Worm (Caenorhabditis elegans) whole organism, L2 larva: ENCODE measurements around the gene gpcp-2.

Experiments used
- C34F6.9 ChIP-seq: fragments of 150-350 bp; optimal IDR thresholded peaks from 2 replicates; lab custom pipeline; 2014; ENCODE audit warnings: missing biosample characterization, missing genetic modification characterization
- F13H6.1 ChIP-seq: sonication (generic microtip); optimal IDR thresholded peaks from 2 replicates; lab custom pipeline; 2016; ENCODE audit warnings: missing genetic modification characterization, missing compliant biosample characterization
- R02D3.7 ChIP-seq: fragments of 150-350 bp; optimal IDR thresholded peaks from 2 replicates; lab custom pipeline; 2014; ENCODE audit warnings: missing biosample characterization, missing genetic modification characterization
- Y55F3AM.14 ChIP-seq: fragments of 200-800 bp; sonication (Bioruptor generic); optimal IDR thresholded peaks from 2 replicates; lab custom pipeline; 2018; ENCODE audit warnings: mild to moderate bottlenecking, missing genetic modification characterization, missing compliant biosample characterization
- ZK546.5 ChIP-seq: sonication (generic microtip); optimal IDR thresholded peaks from 2 replicates; lab custom pipeline; 2017; ENCODE audit warnings: missing biosample characterization, missing genetic modification characterization
- aly-2 ChIP-seq: fragments of 150-350 bp; optimal IDR thresholded peaks from 2 replicates; lab custom pipeline; 2014; ENCODE audit warnings: missing biosample characterization, missing genetic modification characterization
- ama-1 ChIP-seq: fragments of 150-350 bp; optimal IDR thresholded peaks from 2 replicates; lab custom pipeline; 2018; ENCODE audit warnings: inconsistent platforms
- blmp-1 ChIP-seq: sonication (generic microtip); optimal IDR thresholded peaks from 2 replicates; lab custom pipeline; 2017; ENCODE audit warnings: missing genetic modification characterization, mild to moderate bottlenecking, missing compliant biosample characterization, antibody characterized with exemption, moderate library complexity; ENCODE audit not compliant: insufficient read depth
- crh-2 ChIP-seq: sonication (generic microtip); optimal IDR thresholded peaks from 2 replicates; lab custom pipeline; 2017; ENCODE audit warnings: missing biosample characterization, missing genetic modification characterization
- dmd-4 ChIP-seq: sonication (generic microtip); optimal IDR thresholded peaks from 2 replicates; lab custom pipeline; 2017; ENCODE audit warnings: missing biosample characterization, missing genetic modification characterization
- elt-1 ChIP-seq: fragments of 150-350 bp; optimal IDR thresholded peaks from 2 replicates; lab custom pipeline; 2014; ENCODE audit warnings: missing biosample characterization, missing genetic modification characterization
- elt-3 ChIP-seq: sonication (generic microtip); optimal IDR thresholded peaks from 2 replicates; lab custom pipeline; 2017; ENCODE audit warnings: missing biosample characterization, missing genetic modification characterization
- fos-1 ChIP-seq: fragments of 150-350 bp; optimal IDR thresholded peaks from 2 replicates; lab custom pipeline; 2014; ENCODE audit warnings: missing biosample characterization, missing genetic modification characterization
- gmeb-1 ChIP-seq: fragments of 150-350 bp; optimal IDR thresholded peaks from 2 replicates; lab custom pipeline; 2014; ENCODE audit warnings: missing biosample characterization, missing genetic modification characterization
- lin-13 ChIP-seq: fragments of 150-350 bp; optimal IDR thresholded peaks from 2 replicates; lab custom pipeline; 2014; ENCODE audit warnings: missing biosample characterization, missing genetic modification reagents, missing genetic modification characterization
- lin-39 ChIP-seq: fragments of 150-350 bp; optimal IDR thresholded peaks from 2 replicates; lab custom pipeline; 2014; ENCODE audit warnings: missing biosample characterization, missing genetic modification reagents, missing genetic modification characterization
- mbf-1 ChIP-seq: sonication (generic microtip); optimal IDR thresholded peaks from 2 replicates; lab custom pipeline; 2017; ENCODE audit warnings: missing biosample characterization, missing genetic modification characterization
- nhr-10 ChIP-seq: sonication (generic microtip); optimal IDR thresholded peaks from 2 replicates; lab custom pipeline; 2017; ENCODE audit warnings: missing biosample characterization, missing genetic modification characterization
- nhr-12 ChIP-seq: fragments of 150-350 bp; optimal IDR thresholded peaks from 2 replicates; lab custom pipeline; 2014; ENCODE audit warnings: missing biosample characterization, missing genetic modification characterization
- nhr-129 ChIP-seq: fragments of 150-350 bp; optimal IDR thresholded peaks from 2 replicates; lab custom pipeline; 2014; ENCODE audit warnings: missing biosample characterization, missing genetic modification characterization
- nhr-21 ChIP-seq: fragments of 150-350 bp; optimal IDR thresholded peaks from 2 replicates; lab custom pipeline; 2014; ENCODE audit warnings: missing biosample characterization, missing genetic modification characterization
- nhr-237 ChIP-seq: fragments of 150-350 bp; optimal IDR thresholded peaks from 2 replicates; lab custom pipeline; 2014; ENCODE audit warnings: missing biosample characterization, missing genetic modification characterization
- nhr-25 ChIP-seq: fragments of 150-350 bp; sonication (generic microtip); optimal IDR thresholded peaks from 3 replicates; lab custom pipeline; 2014; ENCODE audit warnings: missing biosample characterization, missing genetic modification characterization
- nhr-6 ChIP-seq: fragments of 150-350 bp; optimal IDR thresholded peaks from 2 replicates; lab custom pipeline; 2014; ENCODE audit warnings: missing biosample characterization, missing genetic modification characterization
- nhr-77 ChIP-seq: fragments of 150-350 bp; optimal IDR thresholded peaks from 2 replicates; lab custom pipeline; 2014; ENCODE audit warnings: missing biosample characterization, missing genetic modification characterization
- peb-1 ChIP-seq: fragments of 150-350 bp; optimal IDR thresholded peaks from 2 replicates; lab custom pipeline; 2014; ENCODE audit warnings: missing biosample characterization, missing genetic modification characterization
- skn-1 ChIP-seq: sonication (generic microtip); optimal IDR thresholded peaks from 2 replicates; lab custom pipeline; 2017; ENCODE audit warnings: missing biosample characterization, missing genetic modification characterization
- sma-3 ChIP-seq: sonication (generic microtip); optimal IDR thresholded peaks from 2 replicates; lab custom pipeline; 2016; ENCODE audit warnings: missing genetic modification reagents, missing genetic modification characterization, missing compliant biosample characterization
- sma-9 ChIP-seq, 2 experiments: fragments of 150-350 bp in 1 of 2; sonication (generic microtip) in 1 of 2; optimal IDR thresholded peaks; 2 replicates each; lab custom pipeline; 2014 to 2016; ENCODE audit warnings: missing genetic modification characterization in 2 of 2, mild to moderate bottlenecking in 1 of 2, missing biosample characterization in 1 of 2, missing compliant biosample characterization in 1 of 2, missing genetic modification reagents in 1 of 2, moderate library complexity in 1 of 2
- snpc-4 ChIP-seq: fragments of 150-350 bp; optimal IDR thresholded peaks from 2 replicates; lab custom pipeline; 2014; ENCODE audit warnings: missing biosample characterization, missing genetic modification characterization
- unc-39 ChIP-seq: fragments of 150-350 bp; optimal IDR thresholded peaks from 2 replicates; lab custom pipeline; 2014; ENCODE audit warnings: missing biosample characterization, missing genetic modification characterization
- unc-62 ChIP-seq: fragments of 150-350 bp; optimal IDR thresholded peaks from 2 replicates; lab custom pipeline; 2014; ENCODE audit warnings: missing biosample characterization, missing genetic modification reagents, missing genetic modification characterization
- ztf-1 ChIP-seq: fragments of 200-800 bp; sonication (Bioruptor generic); conservative IDR thresholded peaks from 2 replicates; pipeline ENCODE4 v1.3.6; 2022; ENCODE audit warnings: missing genetic modification characterization, missing compliant biosample characterization
- ztf-4 ChIP-seq: fragments of 150-350 bp; optimal IDR thresholded peaks from 2 replicates; lab custom pipeline; 2014; ENCODE audit warnings: missing biosample characterization, missing genetic modification characterization

Gene gpcp-2

DNA sequence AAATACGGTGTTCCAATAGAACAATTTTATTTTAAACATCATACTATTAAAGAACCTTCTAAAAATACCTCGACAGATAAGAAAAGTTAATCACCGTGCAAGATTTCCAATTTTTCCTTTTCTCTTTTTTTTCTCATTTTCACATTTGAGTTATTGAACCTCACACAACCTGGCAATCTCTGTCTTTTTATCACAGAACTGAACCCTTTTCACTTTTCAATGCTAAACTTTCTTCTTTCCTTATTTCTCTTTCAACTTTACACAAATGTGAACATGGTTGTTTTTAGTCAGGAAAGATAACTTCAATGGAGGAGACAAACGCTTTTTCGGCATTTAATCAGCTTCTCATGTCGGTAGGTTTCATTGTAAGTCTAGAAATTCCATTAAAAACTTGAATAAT lies 20.3 kb downstream of the gpcp-2 start, which contains the start of gene T05H10.4:
T05H10.4 (plus strand) TSS at position 301 of the 400 bp plus-strand sequence.
- no peak for TF ChIP-seq nhr-237
- TF ChIP-seq ztf-4 (tag; lab: Kevin White, UChicago), result no peak
- no peak for TF ChIP-seq unc-62 (GFP tag; lab: Kevin White, UChicago)
- TF ChIP-seq ama-1, result no peak
- TF ChIP-seq ZK546.5 (tag; lab: Kevin White, UChicago), result no peak
- no peak for TF ChIP-seq nhr-12 (tag; lab: Kevin White, UChicago)
- TF ChIP-seq aly-2, result no peak
- TF ChIP-seq snpc-4 (tag; lab: Kevin White, UChicago), result no peak
- TF ChIP-seq dmd-4 (tag; lab: Kevin White, UChicago), result no peak

DNA sequence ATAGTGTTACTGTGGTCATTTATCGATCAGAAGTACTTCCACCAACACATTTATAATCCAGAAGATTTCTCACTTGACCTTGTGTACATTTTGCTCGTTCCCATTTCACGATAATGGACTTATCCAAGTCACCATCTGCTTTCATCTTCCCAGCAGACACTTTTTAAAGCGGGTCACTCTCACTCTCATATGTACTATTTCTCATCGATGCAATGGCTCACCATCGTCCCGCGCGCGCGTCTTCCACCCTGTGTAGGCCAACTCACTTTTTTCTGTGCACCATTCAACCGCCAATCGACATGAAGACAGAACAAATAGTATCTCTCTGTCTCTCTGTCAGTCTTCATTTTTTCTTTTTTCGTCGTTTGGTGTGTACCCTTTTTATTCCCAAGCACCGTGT lies 21.0 kb downstream of the gpcp-2 start:
- TF ChIP-seq fos-1 (tag; lab: Kevin White, UChicago), result no peak
- no peak for TF ChIP-seq ztf-4 (tag; lab: Kevin White, UChicago)
- TF ChIP-seq ama-1, result no peak
- no peak for TF ChIP-seq unc-39 (tag; lab: Kevin White, UChicago)
- TF ChIP-seq peb-1, result no peak
- TF ChIP-seq elt-1 (tag; lab: Kevin White, UChicago), result no peak
- no peak for TF ChIP-seq crh-2
- no peak for TF ChIP-seq nhr-6
- no peak for TF ChIP-seq lin-39 (tag; lab: Kevin White, UChicago)
- no peak for TF ChIP-seq lin-13 (GFP tag; lab: Kevin White, UChicago)
- no peak for TF ChIP-seq nhr-21 (tag; lab: Kevin White, UChicago)
- no peak for TF ChIP-seq mbf-1 (tag; lab: Kevin White, UChicago)
- no peak for TF ChIP-seq R02D3.7
- TF ChIP-seq ztf-1 (GFP tag; lab: Robert Waterston, UW), result no peak
- TF ChIP-seq blmp-1 (tag; lab: Kevin White, UChicago), result no peak
- no peak for TF ChIP-seq dmd-4 (tag; lab: Kevin White, UChicago)

DNA sequence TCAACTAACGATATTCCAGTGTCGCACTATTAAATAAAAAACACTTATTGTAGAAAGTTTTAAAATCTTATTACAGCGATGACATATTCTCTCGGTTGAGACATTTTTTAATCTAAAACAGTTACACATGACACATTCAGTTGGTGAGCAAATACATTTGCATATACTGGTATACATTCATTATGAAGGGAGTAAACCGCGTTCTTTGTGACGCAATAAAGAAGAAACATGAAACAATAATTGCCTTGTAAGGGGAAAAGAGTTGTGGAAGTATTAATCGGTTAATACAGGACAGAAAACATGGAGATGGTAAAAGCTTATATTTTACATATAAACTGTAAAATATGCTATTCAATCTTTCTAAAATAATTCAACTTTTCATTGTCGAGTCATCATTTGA lies 21.8 kb downstream of the gpcp-2 start:
- TF ChIP-seq lin-39 (tag; lab: Kevin White, UChicago), result no peak
- TF ChIP-seq C34F6.9 (tag; lab: Kevin White, UChicago), result no peak
- TF ChIP-seq R02D3.7, result no peak
- TF ChIP-seq sma-9 (GFP tag; optimal IDR thresholded peaks at IDR 0.05; lab: Kevin White, UChicago), result no peak
- TF ChIP-seq sma-9 (tag; optimal IDR thresholded peaks at IDR 0.05; lab: Kevin White, UChicago), result no peak

DNA sequence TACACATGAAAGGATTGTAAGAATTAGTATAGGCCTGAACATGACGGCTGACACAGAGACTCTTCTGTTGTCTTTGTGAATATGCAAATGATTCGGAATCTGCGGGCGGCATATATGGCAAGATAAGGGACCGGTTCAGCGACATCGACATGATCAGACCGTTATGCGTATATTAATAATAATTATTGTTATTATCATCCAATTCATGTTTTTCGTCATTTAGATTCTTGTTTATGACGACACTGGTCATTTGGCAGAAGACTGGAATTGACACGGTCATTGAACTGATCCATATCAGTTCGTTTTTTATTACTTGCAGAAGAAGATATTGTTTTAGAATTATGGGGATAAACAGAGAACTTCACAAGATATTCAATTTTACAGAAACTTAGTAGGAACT lies 22.7 kb downstream of the gpcp-2 start, which contains the start of gene mtre-1:
mtre-1 (minus strand) TSS at position 101 of the 400 bp plus-strand sequence.
- TF ChIP-seq sma-3 (GFP tag; lab: Kevin White, UChicago) (no peak), snpc-4 (tag; lab: Kevin White, UChicago) (no peak), mbf-1 (tag; lab: Kevin White, UChicago) (no peak), Y55F3AM.14 (GFP tag; lab: Kevin White, UChicago) (no peak), crh-2 (no peak), elt-3 (tag; lab: Kevin White, UChicago) (no peak), nhr-12 (tag; lab: Kevin White, UChicago) (no peak), C34F6.9 (tag; lab: Kevin White, UChicago) (no peak), nhr-25 (tag; lab: Kevin White, UChicago) (no peak), skn-1 (tag; lab: Kevin White, UChicago) (no peak), lin-13 (GFP tag; lab: Kevin White, UChicago) (no peak), ZK546.5 (tag; lab: Kevin White, UChicago) (no peak), nhr-77 (tag; lab: Kevin White, UChicago) (no peak), sma-9 (GFP tag; optimal IDR thresholded peaks at IDR 0.05; lab: Kevin White, UChicago) (no peak), sma-9 (tag; optimal IDR thresholded peaks at IDR 0.05; lab: Kevin White, UChicago) (no peak), nhr-129 (tag; lab: Kevin White, UChicago) (no peak), aly-2 (no peak), gmeb-1 (no peak), F13H6.1 (tag; lab: Kevin White, UChicago) (no peak), nhr-10 (no peak), nhr-21 (tag; lab: Kevin White, UChicago) (no peak)

DNA sequence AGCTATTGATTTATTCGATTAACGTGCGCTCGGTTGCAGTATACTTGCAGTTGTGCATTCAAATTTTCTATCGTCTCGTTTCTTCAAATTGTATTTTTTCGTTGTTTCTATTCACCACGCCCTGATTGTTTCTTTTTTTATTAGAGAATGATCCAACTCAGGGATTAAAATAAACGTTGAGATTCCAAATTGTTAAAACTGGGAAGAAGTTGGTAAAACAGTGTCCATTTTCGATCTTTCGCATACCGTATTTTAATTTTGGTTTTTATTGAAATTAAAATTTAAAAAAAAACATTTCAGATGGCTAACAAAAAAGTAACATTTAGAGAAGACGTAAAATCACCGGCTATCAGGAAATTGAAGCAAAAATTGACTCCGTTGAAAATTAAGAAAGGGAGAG lies 25.9 kb downstream of the gpcp-2 start, which contains the start of gene apn-1:
apn-1 (plus strand) TSS at position 301 of the 400 bp plus-strand sequence.
- no peak for TF ChIP-seq C34F6.9 (tag; lab: Kevin White, UChicago)
